Fruit fly (Drosophila melanogaster) whole organism, embryonic: ENCODE results near the gene CG43063.

Source experiments
- Aef1 ChIP-seq: fragments of 200-800 bp; sonication (Bioruptor generic); IDR thresholded peaks from 3 replicates; pipeline ENCODE4 v1.3.6; 2022; ENCODE audit warnings: missing biosample characterization, missing genetic modification characterization
- Atf3 ChIP-seq: fragments of 200-800 bp; sonication (Bioruptor generic); optimal IDR thresholded peaks from 3 replicates; lab custom pipeline; 2016; ENCODE audit warnings: missing biosample characterization, missing genetic modification characterization
- CG10267 ChIP-seq: fragments of 200-800 bp; sonication (Bioruptor generic); optimal IDR thresholded peaks from 2 replicates; lab custom pipeline; 2018; ENCODE audit warnings: missing biosample characterization, mild to moderate bottlenecking, missing genetic modification characterization, moderate library complexity
- CG12155 ChIP-seq: fragments of 200-800 bp; sonication (Bioruptor generic); optimal IDR thresholded peaks from 3 replicates; lab custom pipeline; 2016; ENCODE audit warnings: missing biosample characterization, missing genetic modification characterization
- CG12659 ChIP-seq: fragments of 200-800 bp; sonication (Bioruptor generic); optimal IDR thresholded peaks from 3 replicates; lab custom pipeline; 2017; ENCODE audit warnings: mild to moderate bottlenecking, missing biosample characterization, missing genetic modification reagents, missing genetic modification characterization
- CG14050 ChIP-seq: fragments of 200-800 bp; sonication (Bioruptor generic); IDR thresholded peaks from 3 replicates; pipeline ENCODE4 v1.3.6; 2022; ENCODE audit warnings: missing biosample characterization, missing genetic modification characterization
- CG1603 ChIP-seq: fragments of 200-800 bp; sonication (Bioruptor generic); optimal IDR thresholded peaks from 2 replicates; lab custom pipeline; 2019; ENCODE audit warnings: missing biosample characterization, mild to moderate bottlenecking, missing genetic modification characterization, moderate library complexity
- CG1647 ChIP-seq: fragments of 200-800 bp; sonication (Bioruptor generic); optimal IDR thresholded peaks from 3 replicates; lab custom pipeline; 2016; ENCODE audit warnings: missing biosample characterization, missing genetic modification characterization
- CG16779 ChIP-seq: fragments of 200-800 bp; sonication (Bioruptor generic); IDR thresholded peaks from 2 replicates; pipeline ENCODE4 v1.3.6; 2022; ENCODE audit warnings: missing biosample characterization, missing genetic modification characterization
- CG16863 ChIP-seq: fragments of 200-800 bp; sonication (Bioruptor generic); optimal IDR thresholded peaks from 3 replicates; lab custom pipeline; 2016; ENCODE audit warnings: missing biosample characterization, missing genetic modification characterization
- CG17186 ChIP-seq: fragments of 200-800 bp; sonication (Bioruptor generic); optimal IDR thresholded peaks from 3 replicates; lab custom pipeline; 2017; ENCODE audit warnings: missing biosample characterization, missing genetic modification reagents, missing genetic modification characterization
- CG31365 ChIP-seq: fragments of 200-800 bp; sonication (Bioruptor generic); optimal IDR thresholded peaks from 2 replicates; lab custom pipeline; 2018; ENCODE audit warnings: missing biosample characterization, mild to moderate bottlenecking, missing genetic modification characterization
- CG31441 ChIP-seq: fragments of 200-800 bp; sonication (Bioruptor generic); IDR thresholded peaks from 2 replicates; pipeline ENCODE4 v1.3.6; 2022; ENCODE audit warnings: missing biosample characterization, missing genetic modification characterization
- CG43689 ChIP-seq: fragments of 200-800 bp; sonication (Bioruptor generic); IDR thresholded peaks from 2 replicates; pipeline ENCODE4 v1.3.6; 2022; ENCODE audit warnings: missing biosample characterization, missing genetic modification characterization
- CG4854 ChIP-seq: fragments of 200-800 bp; sonication (Bioruptor generic); optimal IDR thresholded peaks from 2 replicates; lab custom pipeline; 2016; ENCODE audit warnings: missing biosample characterization, missing genetic modification characterization, inconsistent platforms
- CG6654 ChIP-seq: fragments of 200-800 bp; sonication (Bioruptor generic); optimal IDR thresholded peaks from 2 replicates; lab custom pipeline; 2017; ENCODE audit warnings: missing biosample characterization, mild to moderate bottlenecking, missing genetic modification characterization
- CG7271 ChIP-seq: fragments of 200-800 bp; sonication (Bioruptor generic); optimal IDR thresholded peaks from 2 replicates; lab custom pipeline; 2018; ENCODE audit warnings: missing biosample characterization, mild to moderate bottlenecking, missing genetic modification characterization, moderate library complexity
- CG8290 ChIP-seq, 3 experiments: fragments of 200-800 bp; sonication (Bioruptor generic); optimal IDR thresholded peaks; 2 replicates each; lab custom pipeline; 2016 to 2019; ENCODE audit warnings: missing biosample characterization in 3 of 3, missing genetic modification characterization in 3 of 3, mild to moderate bottlenecking in 2 of 3, moderate library complexity in 1 of 3
- CG8944 ChIP-seq: fragments of 200-800 bp; sonication (Bioruptor generic); optimal IDR thresholded peaks from 3 replicates; lab custom pipeline; 2016; ENCODE audit warnings: missing biosample characterization, missing genetic modification characterization
- CG9215 ChIP-seq: fragments of 200-800 bp; sonication (Bioruptor generic); IDR thresholded peaks from 2 replicates; pipeline ENCODE4 v1.3.6; 2022; ENCODE audit warnings: missing biosample characterization, missing genetic modification characterization
- CTCF ChIP-seq: fragments of 200-800 bp; sonication (Bioruptor generic); optimal IDR thresholded peaks from 2 replicates; lab custom pipeline; 2017; ENCODE audit warnings: missing biosample characterization, mild to moderate bottlenecking, missing genetic modification characterization, moderate library complexity
- Chrac-16 ChIP-seq: fragments of 200-800 bp; sonication (Bioruptor generic); optimal IDR thresholded peaks from 3 replicates; lab custom pipeline; 2016; ENCODE audit warnings: missing biosample characterization, missing genetic modification characterization
- CkIIα-i1 ChIP-seq: fragments of 200-800 bp; sonication (Bioruptor generic); IDR thresholded peaks from 2 replicates; pipeline ENCODE4 v1.3.6; 2022; ENCODE audit warnings: missing biosample characterization, missing genetic modification characterization
- Dad ChIP-seq: fragments of 200-800 bp; sonication (Bioruptor generic); optimal IDR thresholded peaks from 3 replicates; lab custom pipeline; 2016; ENCODE audit warnings: missing biosample characterization, missing genetic modification characterization
- Dek ChIP-seq: fragments of 200-800 bp; sonication (Bioruptor generic); optimal IDR thresholded peaks from 3 replicates; lab custom pipeline; 2019; ENCODE audit warnings: missing biosample characterization, mild to moderate bottlenecking, missing genetic modification characterization, moderate library complexity
- Elba2 ChIP-seq: fragments of 200-800 bp; sonication (Bioruptor generic); optimal IDR thresholded peaks from 3 replicates; lab custom pipeline; 2016; ENCODE audit warnings: missing biosample characterization, missing genetic modification characterization
- Gsc ChIP-seq: fragments of 200-800 bp; sonication (Bioruptor generic); IDR thresholded peaks from 2 replicates; pipeline ENCODE4 v1.3.6; 2022; ENCODE audit warnings: missing biosample characterization, missing genetic modification characterization
- H15 ChIP-seq: fragments of 200-800 bp; sonication (Bioruptor generic); IDR thresholded peaks from 3 replicates; pipeline ENCODE4 v1.3.6; 2022; ENCODE audit warnings: missing biosample characterization, missing genetic modification characterization
- HmgD ChIP-seq: fragments of 200-800 bp; sonication (Bioruptor generic); optimal IDR thresholded peaks from 3 replicates; lab custom pipeline; 2016; ENCODE audit warnings: missing biosample characterization, missing genetic modification characterization
- Hmr ChIP-seq: fragments of 200-800 bp; sonication (Bioruptor generic); optimal IDR thresholded peaks from 3 replicates; lab custom pipeline; 2017; ENCODE audit warnings: mild to moderate bottlenecking, missing biosample characterization, missing genetic modification reagents, missing genetic modification characterization
- Meics ChIP-seq: fragments of 200-800 bp; sonication (Bioruptor generic); optimal IDR thresholded peaks from 2 replicates; lab custom pipeline; 2017; ENCODE audit warnings: missing biosample characterization, mild to moderate bottlenecking, missing genetic modification characterization
- Opbp ChIP-seq: fragments of 200-800 bp; sonication (Bioruptor generic); IDR thresholded peaks from 3 replicates; pipeline ENCODE4 v1.3.6; 2022; ENCODE audit warnings: missing biosample characterization, missing genetic modification characterization; ENCODE audit not compliant: partially characterized antibody
- Poxn ChIP-seq: fragments of 200-800 bp; sonication (Bioruptor generic); IDR thresholded peaks from 2 replicates; pipeline ENCODE4 v1.3.6; 2022; ENCODE audit warnings: missing biosample characterization, missing genetic modification characterization
- Xbp1 ChIP-seq: fragments of 200-800 bp; sonication (Bioruptor generic); optimal IDR thresholded peaks from 3 replicates; lab custom pipeline; 2016; ENCODE audit warnings: missing biosample characterization, mild to moderate bottlenecking, missing genetic modification characterization
- Xrp1 ChIP-seq: fragments of 200-800 bp; sonication (Bioruptor generic); IDR thresholded peaks from 2 replicates; pipeline ENCODE4 v1.3.6; 2022; ENCODE audit warnings: missing biosample characterization, missing genetic modification characterization
- cad ChIP-seq: fragments of >200 bp; optimal IDR thresholded peaks from 2 replicates; lab custom pipeline; 2017; ENCODE audit warnings: missing biosample characterization, missing genetic modification characterization
- cas ChIP-seq: fragments of 200-800 bp; sonication (Bioruptor generic); IDR thresholded peaks from 2 replicates; pipeline ENCODE4 v1.3.6; 2022; ENCODE audit warnings: missing biosample characterization, missing genetic modification characterization
- cato ChIP-seq: fragments of 200-800 bp; sonication (Bioruptor generic); optimal IDR thresholded peaks from 2 replicates; lab custom pipeline; 2016; ENCODE audit warnings: missing biosample characterization, missing genetic modification characterization, borderline replicate concordance
- chn ChIP-seq: fragments of 200-800 bp; sonication (Bioruptor generic); optimal IDR thresholded peaks from 2 replicates; lab custom pipeline; 2016; ENCODE audit warnings: missing biosample characterization, missing genetic modification characterization
- croc ChIP-seq: fragments of 200-800 bp; sonication (Bioruptor generic); conservative IDR thresholded peaks from 3 replicates; pipeline ENCODE4 v1.3.6; 2022; ENCODE audit warnings: missing biosample characterization, missing genetic modification characterization
- dimm ChIP-seq: fragments of 200-800 bp; sonication (Bioruptor generic); IDR thresholded peaks from 2 replicates; pipeline ENCODE4 v1.3.6; 2022; ENCODE audit warnings: missing biosample characterization, missing genetic modification characterization
- dmrt11E ChIP-seq: fragments of 200-800 bp; sonication (Bioruptor generic); optimal IDR thresholded peaks from 3 replicates; lab custom pipeline; 2018; ENCODE audit warnings: missing biosample characterization, mild to moderate bottlenecking, missing genetic modification characterization, moderate library complexity
- hth ChIP-seq: fragments of >200 bp; optimal IDR thresholded peaks from 2 replicates; lab custom pipeline; 2017; ENCODE audit warnings: inconsistent platforms
- inv ChIP-seq: fragments of 200-800 bp; sonication (Bioruptor generic); IDR thresholded peaks from 2 replicates; pipeline ENCODE4 v1.3.6; 2022; ENCODE audit warnings: missing biosample characterization, missing genetic modification characterization; ENCODE audit not compliant: partially characterized antibody
- maf-S ChIP-seq: fragments of 200-800 bp; sonication (Bioruptor generic); optimal IDR thresholded peaks from 2 replicates; lab custom pipeline; 2016; ENCODE audit warnings: missing biosample characterization, missing genetic modification characterization
- nau ChIP-seq: fragments of 200-800 bp; sonication (Bioruptor generic); optimal IDR thresholded peaks from 3 replicates; lab custom pipeline; 2017; ENCODE audit warnings: missing biosample characterization, mild to moderate bottlenecking, missing genetic modification characterization, missing genetic modification reagents
- onecut ChIP-seq: fragments of 200-800 bp; sonication (Bioruptor generic); IDR thresholded peaks from 2 replicates; pipeline ENCODE4 v1.3.6; 2022; ENCODE audit warnings: missing biosample characterization, missing genetic modification characterization
- pb ChIP-seq: fragments of 200-800 bp; sonication (Bioruptor generic); optimal IDR thresholded peaks from 3 replicates; lab custom pipeline; 2016; ENCODE audit warnings: missing biosample characterization, missing genetic modification characterization
- sim ChIP-seq: fragments of 200-800 bp; sonication (Bioruptor generic); IDR thresholded peaks from 2 replicates; pipeline ENCODE4 v1.3.6; 2022; ENCODE audit warnings: missing biosample characterization, missing genetic modification characterization
- so ChIP-seq: fragments of 200-800 bp; sonication (Bioruptor generic); IDR thresholded peaks from 3 replicates; pipeline ENCODE4 v1.3.6; 2022; ENCODE audit warnings: missing biosample characterization, missing genetic modification characterization
- toy ChIP-seq: fragments of 200-800 bp; sonication (Bioruptor generic); IDR thresholded peaks from 2 replicates; pipeline ENCODE4 v1.3.6; 2022; ENCODE audit warnings: missing biosample characterization, missing genetic modification characterization
- usp ChIP-seq: fragments of >200 bp; optimal IDR thresholded peaks from 2 replicates; lab custom pipeline; 2017; ENCODE audit warnings: missing biosample characterization, missing genetic modification characterization

The CG43063 gene

DNA sequence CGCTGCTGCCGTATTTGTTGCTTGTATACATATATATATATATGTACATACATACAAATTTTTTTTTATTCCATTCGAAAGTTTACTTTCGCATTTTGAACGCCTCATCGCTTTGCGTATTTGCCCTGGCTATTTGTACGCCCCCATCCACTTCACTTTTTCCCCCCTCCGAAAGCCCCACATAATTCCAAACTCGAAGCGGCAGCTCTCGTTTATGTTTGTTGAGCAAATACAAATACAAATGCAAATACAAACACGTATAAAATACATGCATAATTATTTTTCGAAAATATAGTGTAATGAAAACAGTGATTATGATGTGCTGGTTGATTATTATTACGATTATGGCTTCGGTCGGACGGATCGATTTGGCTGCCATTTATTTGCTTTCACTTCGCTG lies 18.0 kb upstream of the CG43063 start (continued):
- TF ChIP-seq onecut (GFP tag; lab: Robert Waterston, UW) (peak; percentile 85), CG16863 (GFP tag; lab: Kevin White, UChicago) (peak; percentile 77), CG8290 (GFP tag; optimal IDR thresholded peaks at IDR 0.05; lab: Kevin White, UChicago) (peak; percentile 70), CG8290 (tag; optimal IDR thresholded peaks at IDR 0.05; lab: Kevin White, UChicago) (peak; percentile 65 to 95), toy (GFP tag; lab: Robert Waterston, UW) (no peak), so (GFP tag; lab: Robert Waterston, UW) (0 out of 3 replicates have a peak, but pooled peaks have one; percentile 67), CG8944 (GFP tag; lab: Kevin White, UChicago) (peak; percentile 67), maf-S (GFP tag; lab: Kevin White, UChicago) (peak; percentile 65), Atf3 (GFP tag; lab: Kevin White, UChicago) (peak; percentile 44), CG6654 (GFP tag; lab: Kevin White, UChicago) (peak; percentile 81), Aef1 (peak; percentile 17; the same call in 1 of the 3 replicates), Chrac-16 (GFP tag; lab: Kevin White, UChicago) (peak; percentile 56), dmrt11E (tag; lab: Kevin White, UChicago) (peak; percentile 91), hth (lab: Kevin White, UChicago) (no peak), CG4854 (peak; percentile 80), cato (GFP tag; lab: Kevin White, UChicago) (peak; percentile 71), CG7271 (peak; percentile 95), nau (GFP tag; lab: Kevin White, UChicago) (peak; percentile 97), CG1647 (peak; percentile 56), cad (GFP tag; lab: Kevin White, UChicago) (no peak), CG12659 (GFP tag; lab: Kevin White, UChicago) (peak; percentile 76), CG14050 (peak; percentile 37; the same call in 1 of the 3 replicates), CG43689 (GFP tag; lab: Robert Waterston, UW) (no peak), usp (no peak), Xrp1 (GFP tag; lab: Robert Waterston, UW) (peak; percentile 83), CkIIα-i1 (no peak), CG17186 (GFP tag; lab: Kevin White, UChicago) (peak; percentile 87), Gsc (no peak), CG31365 (tag; lab: Kevin White, UChicago) (peak; percentile 84), Dek (tag; lab: Kevin White, UChicago) (peak; percentile 85), Dad (peak; percentile 17), cas (GFP tag; lab: Robert Waterston, UW) (no peak), CG9215 (GFP tag; lab: Robert Waterston, UW) (no peak), CG12155 (GFP tag; lab: Kevin White, UChicago) (peak; percentile 62), Meics (GFP tag; lab: Kevin White, UChicago) (peak; percentile 80), Poxn (no peak), Hmr (GFP tag; lab: Kevin White, UChicago) (peak; percentile 83), inv (GFP tag; lab: Robert Waterston, UW) (no peak), HmgD (no peak), pb (peak; percentile 56), sim (peak; percentile 94), CG31441 (GFP tag; lab: Robert Waterston, UW) (peak; percentile 92), dimm (GFP tag; lab: Robert Waterston, UW) (peak; percentile 39; the same call in 1 of the 2 replicates), CG10267 (tag; lab: Kevin White, UChicago) (peak; percentile 73), Elba2 (no peak), Opbp (GFP tag; lab: Robert Waterston, UW) (no peak), CG16779 (GFP tag; lab: Robert Waterston, UW) (no peak), CG1603 (peak; percentile 96), H15 (GFP tag; lab: Robert Waterston, UW) (peak; percentile 56; the same call in 1 of the 3 replicates), croc (peak; percentile 47; the same call in 2 of the 3 replicates), Xbp1 (GFP tag; lab: Kevin White, UChicago) (peak; percentile 53), CTCF (GFP tag; lab: Kevin White, UChicago) (peak; percentile 63), chn (peak; percentile 56)
